Worm (Caenorhabditis elegans): ENCODE data around the gene Y57G11C.14.

The Y57G11C.14 gene

DNA sequence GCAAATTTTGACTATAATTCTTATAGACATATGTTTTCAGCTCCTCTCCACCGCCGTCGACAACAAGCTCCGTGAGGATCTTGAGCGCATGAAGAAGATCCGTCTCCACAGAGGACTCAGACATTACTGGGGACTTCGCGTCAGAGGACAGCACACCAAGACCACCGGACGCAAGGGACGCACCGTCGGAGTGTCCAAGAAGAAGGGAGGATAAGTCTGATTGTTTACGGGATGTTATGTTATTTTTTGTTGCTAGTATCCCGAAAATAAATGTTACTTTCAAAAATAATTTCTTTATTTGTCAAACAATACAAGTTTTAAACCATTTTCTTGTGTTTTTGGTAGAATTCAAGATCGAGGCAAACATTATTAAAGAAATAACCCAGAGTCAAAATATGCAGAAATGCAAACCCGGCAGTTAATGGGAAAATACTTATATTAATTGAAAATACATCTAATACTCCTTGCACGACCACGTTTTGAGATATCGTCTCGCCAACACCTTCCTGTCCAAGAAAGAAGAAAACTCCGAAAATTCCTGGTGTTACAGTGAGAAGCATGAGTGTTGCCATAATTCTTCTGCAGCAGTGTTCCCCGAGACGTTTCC is 27.1 kb downstream of the Y57G11C.14 start:
- TF ChIP-seq unc-120 (tag; optimal IDR thresholded peaks at IDR 0.05; ENCODE audit: poor library complexity, severe bottlenecking) (no peak), nhr-237 (tag; optimal IDR thresholded peaks at IDR 0.05) (no peak), snpc-4 (tag; optimal IDR thresholded peaks at IDR 0.05) (no peak), blmp-1 (tag; optimal IDR thresholded peaks at IDR 0.05) (no peak), unc-62 (GFP tag; optimal IDR thresholded peaks at IDR 0.05) (no peak), unc-39 (tag; optimal IDR thresholded peaks at IDR 0.05) (no peak), hlh-1 (tag; optimal IDR thresholded peaks at IDR 0.05) (no peak), M03D4.4 (tag; optimal IDR thresholded peaks at IDR 0.05) (no peak), lsy-2 (tag; optimal IDR thresholded peaks at IDR 0.05) (no peak)

- no peak for TF ChIP-seq mab-5 (tag; optimal IDR thresholded peaks at IDR 0.05)
- TF ChIP-seq nhr-237 (tag; optimal IDR thresholded peaks at IDR 0.05), result no peak
- TF ChIP-seq nhr-28 (tag; optimal IDR thresholded peaks at IDR 0.05), result no peak
- no peak for TF ChIP-seq lin-32 (GFP tag; optimal IDR thresholded peaks at IDR 0.05)
- no peak for TF ChIP-seq pha-4 (tag; optimal IDR thresholded peaks at IDR 0.05)
- TF ChIP-seq drap-1 (GFP tag; optimal IDR thresholded peaks at IDR 0.05), result no peak
- TF ChIP-seq tbx-8 (GFP tag; optimal IDR thresholded peaks at IDR 0.05), result no peak
- TF ChIP-seq nhr-12 (tag; optimal IDR thresholded peaks at IDR 0.05), result no peak
- TF ChIP-seq mls-2 (tag; optimal IDR thresholded peaks at IDR 0.05), result no peak
- TF ChIP-seq nhr-76 (tag; optimal IDR thresholded peaks at IDR 0.05), result no peak
- no peak for TF ChIP-seq flh-1 (GFP tag; optimal IDR thresholded peaks at IDR 0.05)
- TF ChIP-seq unc-62 (GFP tag; optimal IDR thresholded peaks at IDR 0.05), result no peak
- TF ChIP-seq ceh-43 (GFP tag; optimal IDR thresholded peaks at IDR 0.05), result no peak
- no peak for TF ChIP-seq ceh-39 (tag; optimal IDR thresholded peaks at IDR 0.05)
- TF ChIP-seq zip-8 (tag; optimal IDR thresholded peaks at IDR 0.05), result no peak
Observed at ce11 chrIV:14828218-14828617, 29.1 kb downstream of the Y57G11C.14 start.

DNA sequence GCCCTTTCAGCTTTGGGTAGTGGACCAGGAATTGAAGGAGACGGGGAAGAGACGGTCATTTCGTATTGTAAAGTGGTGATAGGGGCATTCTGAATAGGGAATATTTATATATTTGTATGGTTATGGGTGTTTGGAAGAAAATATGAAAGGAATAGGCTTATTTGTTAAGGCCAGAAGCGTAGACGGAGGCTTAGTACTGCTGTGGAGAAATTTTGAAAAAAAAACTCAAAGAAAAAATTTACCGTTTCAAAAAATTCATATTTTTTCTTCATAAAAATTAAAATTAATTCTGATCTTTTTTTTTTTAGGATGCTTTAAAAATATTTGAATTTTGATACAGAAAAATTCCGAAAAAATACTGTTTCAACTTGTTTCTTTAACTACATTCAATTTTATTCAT is 29.9 kb downstream of the Y57G11C.14 start, which contains the start of gene hhat-2:
Gene hhat-2, minus strand, starts transcription at position 101 of the 400 bp plus-strand sequence.
- no peak for TF ChIP-seq ceh-43 (GFP tag; optimal IDR thresholded peaks at IDR 0.05)
- TF ChIP-seq nhr-28 (tag; optimal IDR thresholded peaks at IDR 0.05), result no peak
- no peak for TF ChIP-seq lin-13 (tag; optimal IDR thresholded peaks at IDR 0.05)
- no peak for TF ChIP-seq sem-2 (GFP tag; optimal IDR thresholded peaks at IDR 0.05)
- TF ChIP-seq nhr-237 (tag; optimal IDR thresholded peaks at IDR 0.05), result no peak
- no peak for TF ChIP-seq flh-1 (GFP tag; optimal IDR thresholded peaks at IDR 0.05)
- no peak for TF ChIP-seq pha-4 (tag; optimal IDR thresholded peaks at IDR 0.05)
- TF ChIP-seq elt-3 (tag; optimal IDR thresholded peaks at IDR 0.05), result no peak

ce11 chrIV:14833537-14833936 is 34.4 kb downstream of the Y57G11C.14 start:
- TF ChIP-seq sptf-1 (tag; optimal IDR thresholded peaks at IDR 0.05) (peak; percentile 15), ceh-43 (GFP tag; optimal IDR thresholded peaks at IDR 0.05) (no peak)

DNA sequence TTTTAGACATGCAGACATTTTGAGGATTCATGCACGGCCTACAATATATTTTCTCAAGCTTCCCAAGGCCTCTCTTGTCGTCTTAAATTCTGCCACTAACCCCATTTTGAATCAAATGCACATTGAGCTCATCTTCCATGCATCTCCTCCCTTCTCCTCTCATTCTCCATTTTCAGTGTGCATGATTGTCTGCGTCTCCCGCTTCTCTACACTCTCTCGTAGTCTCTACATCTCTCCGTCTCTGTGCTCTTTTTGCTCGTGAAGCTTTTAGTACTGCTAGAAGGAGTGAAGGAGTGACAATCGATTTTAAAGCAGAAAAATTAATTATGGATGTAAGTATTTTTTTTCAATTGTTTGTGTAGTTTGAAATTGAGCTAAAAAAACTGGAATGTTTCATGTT is 37.8 kb downstream of the Y57G11C.14 start, which contains the start of gene Y57G11C.22:
Gene Y57G11C.22, plus strand, starts transcription at position 327 of the 400 bp plus-strand sequence.
- TF ChIP-seq sem-2 (GFP tag; optimal IDR thresholded peaks at IDR 0.05) (no peak), unc-120 (tag; optimal IDR thresholded peaks at IDR 0.05; ENCODE audit: poor library complexity, severe bottlenecking) (peak; percentile 76), ces-1 (GFP tag; optimal IDR thresholded peaks at IDR 0.05) (peak; percentile 79)

DNA sequence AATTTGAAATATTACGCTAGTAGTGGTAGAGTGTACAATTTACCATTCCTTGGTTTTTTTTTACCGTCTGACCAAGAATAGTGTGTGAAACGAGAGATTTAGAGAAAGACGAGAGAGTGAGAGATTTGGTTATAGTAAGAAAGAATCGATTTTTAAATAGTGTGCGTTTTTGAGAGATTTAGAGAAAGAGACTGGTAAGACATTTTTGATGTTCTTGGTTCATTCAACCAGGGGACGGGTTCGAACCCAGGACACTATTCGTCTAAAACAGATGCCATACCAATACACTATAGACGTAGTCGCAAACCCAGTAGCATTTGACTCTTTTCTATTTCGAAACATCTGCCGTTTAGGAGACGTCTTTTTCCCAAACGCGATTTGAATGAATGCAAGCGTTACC is 39.0 kb downstream of the Y57G11C.14 start:
- TF ChIP-seq snpc-4 (tag; optimal IDR thresholded peaks at IDR 0.05) (no peak), unc-39 (tag; optimal IDR thresholded peaks at IDR 0.05) (no peak), elt-3 (tag; optimal IDR thresholded peaks at IDR 0.05) (no peak), drap-1 (GFP tag; optimal IDR thresholded peaks at IDR 0.05) (no peak), ceh-39 (tag; optimal IDR thresholded peaks at IDR 0.05) (peak; percentile 80), M03D4.4 (tag; optimal IDR thresholded peaks at IDR 0.05) (peak; percentile 83), nhr-12 (tag; optimal IDR thresholded peaks at IDR 0.05) (no peak), ceh-83 (GFP tag; optimal IDR thresholded peaks at IDR 0.05) (peak; percentile 85), nhr-237 (tag; optimal IDR thresholded peaks at IDR 0.05) (no peak), flh-1 (GFP tag; optimal IDR thresholded peaks at IDR 0.05) (peak; percentile 37), ham-2 (GFP tag; optimal IDR thresholded peaks at IDR 0.05) (peak; percentile 70), mep-1 (tag; optimal IDR thresholded peaks at IDR 0.05) (no peak), elt-1 (tag; optimal IDR thresholded peaks at IDR 0.05; ENCODE audit: borderline replicate concordance, insufficient read depth) (peak; percentile 20), lin-13 (tag; optimal IDR thresholded peaks at IDR 0.05) (peak; percentile 26), bed-3 (GFP tag; optimal IDR thresholded peaks at IDR 0.05) (peak; percentile 37), cnd-1 (tag; optimal IDR thresholded peaks at IDR 0.05) (peak; percentile 88), hlh-1 (tag; optimal IDR thresholded peaks at IDR 0.05) (no peak), ceh-43 (GFP tag; optimal IDR thresholded peaks at IDR 0.05) (peak; percentile 35), tbx-8 (GFP tag; optimal IDR thresholded peaks at IDR 0.05) (peak; percentile 22), unc-120 (tag; optimal IDR thresholded peaks at IDR 0.05; ENCODE audit: poor library complexity, severe bottlenecking) (peak; percentile 81), lsy-2 (tag; optimal IDR thresholded peaks at IDR 0.05) (peak; percentile 8), ces-1 (GFP tag; optimal IDR thresholded peaks at IDR 0.05) (peak; percentile 28), sem-2 (GFP tag; optimal IDR thresholded peaks at IDR 0.05) (no peak), mls-2 (tag; optimal IDR thresholded peaks at IDR 0.05) (peak; percentile 82), unc-62 (GFP tag; optimal IDR thresholded peaks at IDR 0.05) (peak; percentile 36), sptf-1 (tag; optimal IDR thresholded peaks at IDR 0.05) (peak; percentile 91), lin-32 (GFP tag; optimal IDR thresholded peaks at IDR 0.05) (peak; percentile 74)
